Fruit fly (Drosophila melanogaster): ENCODE data around the gene CG42724.

The CG42724 gene

DNA sequence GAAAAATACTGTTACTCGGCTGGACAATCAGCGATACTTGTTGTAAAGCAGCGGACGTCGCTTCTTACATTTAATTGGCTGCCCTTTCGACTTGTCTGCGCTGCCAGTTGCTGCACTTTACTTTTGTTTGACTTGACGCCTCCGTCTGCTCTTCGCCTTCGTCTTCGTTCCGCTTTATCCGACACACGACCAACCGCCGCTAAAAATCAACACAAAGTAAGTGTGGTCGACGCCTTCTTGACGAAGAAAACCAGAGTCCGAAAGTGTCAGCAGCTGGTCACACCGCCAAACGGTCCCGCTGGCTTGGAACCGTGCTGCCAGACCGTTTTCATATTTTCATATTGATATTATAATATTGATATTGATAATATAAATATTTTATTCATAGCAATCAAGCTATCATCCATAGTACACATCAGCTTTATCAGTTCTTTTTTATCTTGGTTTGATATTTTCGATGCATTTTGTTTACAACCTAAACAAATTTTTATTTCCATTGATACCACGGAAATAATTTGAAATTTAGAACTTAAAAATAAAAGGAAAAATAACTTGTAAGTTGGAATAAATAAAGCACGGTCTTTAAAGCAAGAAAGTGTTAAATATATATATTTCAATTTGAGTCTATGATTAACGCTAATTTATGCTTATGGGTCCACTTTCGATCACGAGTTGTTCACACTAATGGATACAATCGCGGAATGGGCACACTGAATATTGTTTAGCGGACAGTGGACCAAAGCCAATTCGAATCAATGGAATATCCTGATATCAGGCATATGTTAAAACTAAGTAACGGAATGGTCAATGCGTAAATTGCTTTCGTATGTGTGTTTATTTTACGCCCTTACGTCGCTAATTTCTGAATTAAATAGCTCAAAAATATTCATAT, 37.8 kb upstream of the CG42724 start, which contains the start of gene Dmtn (continued):
- TF ChIP-seq CG7357 (GFP tag; IDR thresholded peaks at IDR 0.05) (peak; percentile 81), CG4404 (GFP tag; IDR thresholded peaks at IDR 0.05) (no peak), ato (GFP tag; IDR thresholded peaks at IDR 0.05; ENCODE audit: partially characterized antibody) (no peak), lbe (GFP tag; optimal IDR thresholded peaks at IDR 0.05) (no peak), br (optimal IDR thresholded peaks at IDR 0.05) (no peak), CG16863 (GFP tag; optimal IDR thresholded peaks at IDR 0.05) (peak; percentile 6), CrebB (tag; optimal IDR thresholded peaks at IDR 0.05) (peak; percentile 34), CG1647 (GFP tag; optimal IDR thresholded peaks at IDR 0.05) (peak; percentile 43), CG1792 (GFP tag; optimal IDR thresholded peaks at IDR 0.05) (no peak), CG11696 (GFP tag; IDR thresholded peaks at IDR 0.05) (no peak), CG11398 (GFP tag; optimal IDR thresholded peaks at IDR 0.05) (no peak), CG1233 (GFP tag; optimal IDR thresholded peaks at IDR 0.05) (no peak), bab2 (GFP tag; optimal IDR thresholded peaks at IDR 0.05) (no peak), pzg (GFP tag; optimal IDR thresholded peaks at IDR 0.05) (peak; percentile 70), Lhr (GFP tag; optimal IDR thresholded peaks at IDR 0.05) (peak; percentile 80), HmgD (GFP tag; optimal IDR thresholded peaks at IDR 0.05) (peak; percentile 38), Mes4 (GFP tag; optimal IDR thresholded peaks at IDR 0.05) (no peak), CG4360 (GFP tag; IDR thresholded peaks at IDR 0.05) (no peak), ewg (GFP tag; optimal IDR thresholded peaks at IDR 0.05) (no peak), her (GFP tag; optimal IDR thresholded peaks at IDR 0.05) (peak; percentile 10), ara (GFP tag; IDR thresholded peaks at IDR 0.05) (no peak), kni (GFP tag; optimal IDR thresholded peaks at IDR 0.05) (peak; percentile 60), ems (GFP tag; optimal IDR thresholded peaks at IDR 0.05) (peak; percentile 6), Fer1 (GFP tag; optimal IDR thresholded peaks at IDR 0.05) (peak; percentile 39), PHDP (tag; optimal IDR thresholded peaks at IDR 0.05) (no peak), CG2712 (tag; optimal IDR thresholded peaks at IDR 0.05) (peak; percentile 39), CG31441 (GFP tag; IDR thresholded peaks at IDR 0.05) (no peak), dmrt99B (tag; optimal IDR thresholded peaks at IDR 0.05) (peak; percentile 5), Med (GFP tag) (peak; percentile 95), CG10267 (tag; optimal IDR thresholded peaks at IDR 0.05) (peak; percentile 46), HLHmδ (GFP tag; optimal IDR thresholded peaks at IDR 0.05) (peak; percentile 93), CG1603 (tag; optimal IDR thresholded peaks at IDR 0.05) (peak; percentile 63), CG15514 (GFP tag; optimal IDR thresholded peaks at IDR 0.05) (peak; percentile 34), cato (GFP tag; optimal IDR thresholded peaks at IDR 0.05; ENCODE audit: borderline replicate concordance) (peak; percentile 18), CG15269 (tag; optimal IDR thresholded peaks at IDR 0.05) (peak; percentile 36), al (GFP tag; IDR thresholded peaks at IDR 0.05) (no peak), CG13287 (GFP tag; IDR thresholded peaks at IDR 0.05; ENCODE audit: partially characterized antibody) (no peak), salm (tag; optimal IDR thresholded peaks at IDR 0.05) (no peak), p53 (GFP tag; optimal IDR thresholded peaks at IDR 0.05) (no peak), CG9932 (GFP tag; IDR thresholded peaks at IDR 0.05) (no peak), Side (GFP tag; optimal IDR thresholded peaks at IDR 0.05) (no peak), h (optimal IDR thresholded peaks at IDR 0.05) (no peak), CG14860 (GFP tag; IDR thresholded peaks at IDR 0.05; ENCODE audit: partially characterized antibody) (no peak), caup (GFP tag; optimal IDR thresholded peaks at IDR 0.05; ENCODE audit: severe bottlenecking) (peak; percentile 30), CG17359 (tag; optimal IDR thresholded peaks at IDR 0.05) (peak; percentile 30), phol (tag; optimal IDR thresholded peaks at IDR 0.05) (peak; percentile 51), tio (GFP tag; optimal IDR thresholded peaks at IDR 0.05) (peak; percentile 33), CG12744 (GFP tag; optimal IDR thresholded peaks at IDR 0.05) (no peak), scrt (GFP tag; optimal IDR thresholded peaks at IDR 0.05) (peak; percentile 35)
